Worm (Caenorhabditis elegans) whole organism, young adult: Measurements from ENCODE around the gene snb-7.
A peak's percentile ranks its signal among the peaks of the same experiment; 100 is the strongest.

ENCODE experiments used
- B0035.1 ChIP-seq: sonication (generic microtip); optimal IDR thresholded peaks from 2 replicates; lab custom pipeline; 2016; ENCODE audit warnings: missing genetic modification characterization, mild to moderate bottlenecking, missing compliant biosample characterization, missing genotype, missing genetic modification reagents
- B0336.3 ChIP-seq: fragments of 200-800 bp; sonication (Bioruptor generic); IDR thresholded peaks from 2 replicates; pipeline ENCODE4 v1.3.6; 2022; ENCODE audit warnings: missing genetic modification characterization, missing compliant biosample characterization
- C17E4.6 ChIP-seq: fragments of 200-800 bp; sonication (Bioruptor generic); IDR thresholded peaks from 2 replicates; pipeline ENCODE4 v1.3.6; 2022; ENCODE audit warnings: missing genetic modification reagents, missing genetic modification characterization, missing compliant biosample characterization
- D2030.7 ChIP-seq: fragments of 200-800 bp; sonication (Bioruptor generic); IDR thresholded peaks from 2 replicates; pipeline ENCODE4 v1.3.6; 2022; ENCODE audit warnings: missing genetic modification reagents, missing genetic modification characterization, missing compliant biosample characterization
- F37B4.10 ChIP-seq: fragments of 200-800 bp; sonication (Bioruptor generic); IDR thresholded peaks from 2 replicates; pipeline ENCODE4 v1.3.6; 2022; ENCODE audit warnings: missing genetic modification characterization, missing compliant biosample characterization
- F55B11.4 ChIP-seq: sonication (generic microtip); optimal IDR thresholded peaks from 2 replicates; lab custom pipeline; 2016; ENCODE audit warnings: missing compliant biosample characterization, missing genetic modification characterization, borderline replicate concordance; ENCODE audit not compliant: insufficient read depth
- F57C9.4 ChIP-seq: sonication (generic microtip); optimal IDR thresholded peaks from 2 replicates; lab custom pipeline; 2017; ENCODE audit warnings: mild to moderate bottlenecking, missing genetic modification characterization, missing compliant biosample characterization
- T26A5.8 ChIP-seq: sonication (generic microtip); optimal IDR thresholded peaks from 2 replicates; lab custom pipeline; 2016; ENCODE audit warnings: missing genetic modification characterization, missing compliant biosample characterization
- Y95B8A.8 ChIP-seq: fragments of 200-800 bp; sonication (Bioruptor generic); IDR thresholded peaks from 2 replicates; pipeline ENCODE4 v1.3.6; 2022; ENCODE audit warnings: missing genetic modification reagents, missing genetic modification characterization, missing compliant biosample characterization
- aptf-3 ChIP-seq: fragments of 200-800 bp; sonication (Bioruptor generic); IDR thresholded peaks from 2 replicates; pipeline ENCODE4 v1.3.6; 2022; ENCODE audit warnings: missing genetic modification characterization, missing compliant biosample characterization
- atf-7 ChIP-seq: sonication (generic microtip); optimal IDR thresholded peaks from 2 replicates; lab custom pipeline; 2017; ENCODE audit warnings: mild to moderate bottlenecking, missing genetic modification characterization, missing compliant biosample characterization
- athp-1 ChIP-seq: sonication (generic microtip); optimal IDR thresholded peaks from 2 replicates; lab custom pipeline; 2017; ENCODE audit warnings: mild to moderate bottlenecking, missing genetic modification characterization, missing compliant biosample characterization
- attf-5 ChIP-seq: fragments of 200-800 bp; sonication (Bioruptor generic); optimal IDR thresholded peaks from 2 replicates; lab custom pipeline; 2018; ENCODE audit warnings: mild to moderate bottlenecking, missing genetic modification characterization, missing compliant biosample characterization
- cebp-1 ChIP-seq, 2 experiments: fragments of 200-800 bp in 1 of 2; sonication (Bioruptor generic) in 1 of 2; sonication (generic microtip) in 1 of 2; IDR thresholded peaks in 1 of 2; optimal IDR thresholded peaks in 1 of 2; 2 replicates each; pipeline versions ENCODE4 v1.3.6 to Lab custom; 2017 to 2022; ENCODE audit warnings: missing compliant biosample characterization in 2 of 2, missing genetic modification characterization in 2 of 2, mild to moderate bottlenecking in 1 of 2, missing genetic modification reagents in 1 of 2, moderate library complexity in 1 of 2
- cebp-2 ChIP-seq: fragments of 200-800 bp; sonication (Bioruptor generic); IDR thresholded peaks from 2 replicates; pipeline ENCODE4 v1.3.6; 2022; ENCODE audit warnings: missing genetic modification characterization, missing compliant biosample characterization
- ceh-27 ChIP-seq: fragments of 200-800 bp; sonication (Bioruptor generic); optimal IDR thresholded peaks from 2 replicates; lab custom pipeline; 2018; ENCODE audit warnings: mild to moderate bottlenecking, missing genetic modification characterization, moderate library complexity, missing compliant biosample characterization
- ceh-40 ChIP-seq: fragments of 200-800 bp; sonication (Bioruptor generic); IDR thresholded peaks from 2 replicates; pipeline ENCODE4 v1.3.6; 2022; ENCODE audit warnings: missing genetic modification characterization, missing compliant biosample characterization
- ceh-58 ChIP-seq: fragments of 200-800 bp; sonication (Bioruptor generic); IDR thresholded peaks from 2 replicates; pipeline ENCODE4 v1.3.6; 2022; ENCODE audit warnings: missing genetic modification characterization, missing compliant biosample characterization
- die-1 ChIP-seq: sonication (generic microtip); optimal IDR thresholded peaks from 2 replicates; lab custom pipeline; 2016; ENCODE audit warnings: missing genotype, mild to moderate bottlenecking, missing genetic modification characterization, missing compliant biosample characterization
- dox-1 ChIP-seq: fragments of 200-800 bp; sonication (Bioruptor generic); IDR thresholded peaks from 2 replicates; pipeline ENCODE4 v1.3.6; 2022; ENCODE audit warnings: missing genetic modification reagents, missing genetic modification characterization, missing compliant biosample characterization
- egrh-3 ChIP-seq: fragments of 200-800 bp; sonication (Bioruptor generic); IDR thresholded peaks from 2 replicates; pipeline ENCODE4 v1.3.6; 2022; ENCODE audit warnings: missing genetic modification reagents, missing genetic modification characterization, missing compliant biosample characterization
- ekl-4 ChIP-seq: fragments of 200-800 bp; sonication (Bioruptor generic); IDR thresholded peaks from 2 replicates; pipeline ENCODE4 v1.3.6; 2022; ENCODE audit warnings: missing genetic modification reagents, missing genetic modification characterization, missing compliant biosample characterization
- ets-4 ChIP-seq: fragments of 200-800 bp; sonication (Bioruptor generic); optimal IDR thresholded peaks from 2 replicates; lab custom pipeline; 2018; ENCODE audit warnings: mild to moderate bottlenecking, missing genetic modification characterization, missing compliant biosample characterization
- him-1 ChIP-seq: sonication (generic microtip); optimal IDR thresholded peaks from 2 replicates; lab custom pipeline; 2016; ENCODE audit warnings: missing genotype, missing genetic modification reagents, missing genetic modification characterization, missing compliant biosample characterization
- hrde-1 ChIP-seq: sonication (generic microtip); optimal IDR thresholded peaks from 2 replicates; lab custom pipeline; 2016; ENCODE audit warnings: missing genetic modification characterization, mild to moderate bottlenecking, missing compliant biosample characterization, moderate library complexity, missing genotype, missing genetic modification reagents, borderline replicate concordance
- let-607 ChIP-seq, 2 experiments: fragments of 200-800 bp in 1 of 2; sonication (Bioruptor generic) in 1 of 2; sonication (generic microtip) in 1 of 2; optimal IDR thresholded peaks; 2 replicates each; lab custom pipeline; 2016 to 2018; ENCODE audit warnings: mild to moderate bottlenecking in 2 of 2, missing compliant biosample characterization in 2 of 2, missing genetic modification characterization in 2 of 2, moderate library complexity in 2 of 2, missing genotype in 1 of 2
- lin-40 ChIP-seq: sonication (generic microtip); optimal IDR thresholded peaks from 2 replicates; lab custom pipeline; 2016; ENCODE audit warnings: missing genetic modification characterization, mild to moderate bottlenecking, missing compliant biosample characterization, missing genotype, missing genetic modification reagents
- lin-54 ChIP-seq: fragments of 200-800 bp; sonication (Bioruptor generic); optimal IDR thresholded peaks from 2 replicates; lab custom pipeline; 2018; ENCODE audit warnings: mild to moderate bottlenecking, missing genetic modification characterization, missing compliant biosample characterization
- lsl-1 ChIP-seq: fragments of 200-800 bp; sonication (Bioruptor generic); optimal IDR thresholded peaks from 2 replicates; lab custom pipeline; 2018; ENCODE audit warnings: mild to moderate bottlenecking, missing genetic modification characterization, moderate library complexity, missing compliant biosample characterization
- lsy-27 ChIP-seq: sonication (generic microtip); optimal IDR thresholded peaks from 2 replicates; lab custom pipeline; 2017; ENCODE audit warnings: missing genetic modification characterization, mild to moderate bottlenecking, missing compliant biosample characterization, antibody characterized with exemption, missing genotype, borderline replicate concordance; ENCODE audit not compliant: insufficient read depth
- mel-28 ChIP-seq: sonication (generic microtip); optimal IDR thresholded peaks from 2 replicates; lab custom pipeline; 2016; ENCODE audit warnings: borderline replicate concordance, mild to moderate bottlenecking, missing genetic modification characterization, missing compliant biosample characterization
- mxl-1 ChIP-seq: sonication (generic microtip); optimal IDR thresholded peaks from 2 replicates; lab custom pipeline; 2016; ENCODE audit warnings: missing genetic modification characterization, missing compliant biosample characterization
- nfya-1 ChIP-seq: sonication (generic microtip); optimal IDR thresholded peaks from 2 replicates; lab custom pipeline; 2017; ENCODE audit warnings: antibody characterized with exemption, missing compliant biosample characterization, missing genetic modification characterization, borderline replicate concordance; ENCODE audit not compliant: insufficient read depth
- nhr-179 ChIP-seq: sonication (generic microtip); optimal IDR thresholded peaks from 2 replicates; lab custom pipeline; 2016; ENCODE audit warnings: mild to moderate bottlenecking, missing genetic modification characterization, missing compliant biosample characterization
- nhr-80 ChIP-seq: sonication (generic microtip); optimal IDR thresholded peaks from 2 replicates; lab custom pipeline; 2016; ENCODE audit warnings: missing genetic modification characterization, missing compliant biosample characterization
- rcor-1 ChIP-seq: fragments of 200-800 bp; sonication (Bioruptor generic); IDR thresholded peaks from 2 replicates; pipeline ENCODE4 v1.3.6; 2022; ENCODE audit warnings: missing genetic modification reagents, missing genetic modification characterization, missing compliant biosample characterization
- sea-2 ChIP-seq: fragments of 200-800 bp; sonication (Bioruptor generic); IDR thresholded peaks from 2 replicates; pipeline ENCODE4 v1.3.6; 2022; ENCODE audit warnings: missing genetic modification characterization, missing compliant biosample characterization
- snpc-4 ChIP-seq, 5 experiments: fragments of 150-350 bp in 1 of 5; sonication (generic microtip) in 4 of 5; optimal IDR thresholded peaks; 2 replicates each; lab custom pipeline; 2014 to 2018; ENCODE audit warnings: missing genetic modification characterization in 5 of 5, missing biosample characterization in 3 of 5, antibody characterized with exemption in 2 of 5, mild to moderate bottlenecking in 2 of 5, missing compliant biosample characterization in 2 of 5, missing genotype in 2 of 5, moderate library complexity in 2 of 5, missing genetic modification reagents in 1 of 5
- tlf-1 ChIP-seq: fragments of 200-800 bp; sonication (Bioruptor generic); optimal IDR thresholded peaks from 2 replicates; lab custom pipeline; 2018; ENCODE audit warnings: mild to moderate bottlenecking, missing genetic modification characterization, missing compliant biosample characterization
- unc-130 ChIP-seq: sonication (generic microtip); optimal IDR thresholded peaks from 2 replicates; lab custom pipeline; 2016; ENCODE audit warnings: missing genetic modification reagents, missing genetic modification characterization, missing compliant biosample characterization
- unc-62 ChIP-seq: fragments of 150-350 bp; optimal IDR thresholded peaks from 2 replicates; lab custom pipeline; 2014; ENCODE audit warnings: missing biosample characterization, missing genetic modification reagents, missing genetic modification characterization
- ztf-22 ChIP-seq: fragments of 200-800 bp; sonication (Bioruptor generic); optimal IDR thresholded peaks from 2 replicates; lab custom pipeline; 2018; ENCODE audit warnings: mild to moderate bottlenecking, missing genetic modification characterization, moderate library complexity, missing compliant biosample characterization
- ztf-25 ChIP-seq: fragments of 200-800 bp; sonication (Bioruptor generic); IDR thresholded peaks from 2 replicates; pipeline ENCODE4 v1.3.6; 2022; ENCODE audit warnings: missing genetic modification reagents, missing genetic modification characterization, missing compliant biosample characterization

snb-7 gene

DNA sequence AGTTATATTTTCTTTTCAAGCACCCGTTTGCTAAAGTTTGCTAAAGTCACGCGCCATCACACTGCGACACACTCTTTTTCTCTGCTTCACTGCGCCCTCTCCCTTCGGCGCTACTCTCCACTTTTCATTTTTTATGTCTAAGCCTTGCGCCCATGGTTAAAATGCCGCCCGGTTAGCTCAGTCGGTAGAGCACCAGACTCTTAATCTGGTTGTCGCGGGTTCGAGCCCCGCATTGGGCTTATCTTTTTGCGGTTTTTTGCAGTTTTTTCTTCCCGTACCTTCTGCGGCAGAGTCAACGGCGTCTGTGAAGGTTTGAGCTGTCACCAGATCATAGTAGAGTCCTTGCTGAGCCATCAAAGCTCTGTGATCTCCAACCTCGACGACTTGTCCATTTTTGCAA is 33.9 kb downstream of the snb-7 start (continued):
- TF ChIP-seq rcor-1 (GFP tag; lab: Robert Waterston, UW), result 0 out of 2 replicates have a peak, but pooled peaks have one; percentile 20
- TF ChIP-seq unc-130 (GFP tag; lab: Kevin White, UChicago), result peak; percentile 50
- TF ChIP-seq athp-1 (tag; lab: Kevin White, UChicago), result peak; percentile 59
- TF ChIP-seq D2030.7 (GFP tag; lab: Robert Waterston, UW), result peak; percentile 45
- no peak for TF ChIP-seq ets-4 (GFP tag; lab: Kevin White, UChicago)
- TF ChIP-seq sea-2, result no peak
- TF ChIP-seq die-1 (tag; lab: Kevin White, UChicago), result peak; percentile 90
- TF ChIP-seq ceh-27 (GFP tag; lab: Kevin White, UChicago), result peak; percentile 47
- TF ChIP-seq mxl-1 (tag; lab: Kevin White, UChicago), result peak; percentile 44
- peak; percentile 78 for TF ChIP-seq snpc-4 (GFP tag; optimal IDR thresholded peaks at IDR 0.05; lab: Kevin White, UChicago)
- TF ChIP-seq snpc-4 (tag; optimal IDR thresholded peaks at IDR 0.05; lab: Kevin White, UChicago), result peak in 3 of 4 experiments; percentile 53 to 84 (median 84)
- TF ChIP-seq C17E4.6 (GFP tag; lab: Robert Waterston, UW), result no peak
- no peak for TF ChIP-seq F37B4.10 (GFP tag; lab: Robert Waterston, UW)
- TF ChIP-seq ztf-25 (GFP tag; lab: Robert Waterston, UW), result peak; percentile 90; the same call in 1 of the 2 replicates

DNA sequence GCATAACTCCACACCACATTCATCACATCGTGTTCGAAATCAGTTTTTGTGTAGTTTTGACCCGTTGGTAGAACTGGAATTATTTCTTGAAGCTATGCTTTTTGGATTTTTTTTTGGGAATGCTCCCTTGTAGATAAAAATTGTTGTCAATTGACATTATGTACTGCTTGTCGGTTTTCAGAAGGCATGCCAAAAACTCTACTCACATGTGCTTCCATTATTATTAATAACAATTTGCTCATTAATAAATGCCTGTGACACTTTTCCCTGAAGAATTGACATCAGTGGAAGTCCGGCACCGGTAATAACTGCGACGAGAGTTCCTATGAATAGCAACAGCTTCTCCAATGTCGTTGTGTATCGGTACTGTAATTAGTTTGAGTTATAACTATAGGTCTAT is 36.3 kb downstream of the snb-7 start:
- TF ChIP-seq B0035.1 (tag; lab: Kevin White, UChicago) (no peak), nfya-1 (tag; lab: Kevin White, UChicago) (no peak), hrde-1 (no peak), lsl-1 (no peak), F57C9.4 (tag; lab: Kevin White, UChicago) (no peak), ekl-4 (GFP tag; lab: Robert Waterston, UW) (no peak), lsy-27 (tag; lab: Kevin White, UChicago) (no peak), nhr-179 (tag; lab: Kevin White, UChicago) (no peak), him-1 (tag; lab: Kevin White, UChicago) (no peak), egrh-3 (no peak), F55B11.4 (tag; lab: Kevin White, UChicago) (no peak), Y95B8A.8 (GFP tag; lab: Robert Waterston, UW) (no peak), aptf-3 (no peak), unc-62 (GFP tag; lab: Kevin White, UChicago) (no peak), mxl-1 (tag; lab: Kevin White, UChicago) (no peak)

DNA sequence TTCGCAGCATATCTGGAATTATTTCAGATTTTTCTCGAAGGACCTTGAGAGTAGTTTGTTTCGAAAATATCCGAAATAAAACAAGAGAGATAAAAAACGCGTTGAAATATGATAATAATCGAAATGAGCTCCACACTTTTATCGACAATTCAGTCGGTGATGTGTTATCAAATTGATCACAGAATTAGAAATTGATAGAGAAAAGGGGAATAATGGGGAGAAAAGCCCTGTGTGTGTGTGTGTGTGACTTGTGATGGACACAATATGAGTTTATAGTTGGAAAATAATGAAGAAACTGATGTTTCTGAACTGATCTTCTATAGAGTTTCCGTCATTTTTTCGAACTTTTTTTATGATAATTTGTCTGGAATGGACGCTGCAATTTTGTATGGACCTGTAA is 38.5 kb downstream of the snb-7 start, which contains the start of gene pgp-1:
Gene pgp-1, minus strand, starts transcription at position 12 of the 400 bp plus-strand sequence.
- 0 out of 2 replicates have a peak, but pooled peaks have one; percentile 28 for TF ChIP-seq dox-1 (GFP tag; lab: Robert Waterston, UW)
- TF ChIP-seq ceh-40 (GFP tag; lab: Robert Waterston, UW), result no peak
- no peak for TF ChIP-seq cebp-1 (GFP tag; IDR thresholded peaks at IDR 0.05; lab: Robert Waterston, UW)
- peak; percentile 16 for TF ChIP-seq cebp-1 (tag; optimal IDR thresholded peaks at IDR 0.05; lab: Kevin White, UChicago)
- TF ChIP-seq nhr-80, result peak; percentile 88

DNA sequence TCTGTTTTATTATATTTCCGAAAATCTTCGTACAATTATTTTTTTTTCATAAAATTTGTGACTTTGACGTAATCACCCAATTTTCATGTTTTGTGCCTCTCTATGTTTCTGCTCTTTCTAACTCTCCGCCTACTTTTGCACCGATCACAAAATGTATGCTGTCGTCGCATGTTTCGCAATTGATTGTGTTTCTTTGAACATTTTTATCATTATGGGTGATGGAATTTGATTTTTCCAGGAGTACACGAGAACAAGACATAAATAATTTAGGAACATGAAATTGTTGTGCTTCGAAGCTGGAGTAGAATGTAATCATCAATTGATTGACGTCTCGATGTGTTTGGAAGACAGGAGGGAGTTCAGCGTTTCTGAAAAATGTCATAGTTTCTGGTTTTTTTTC is 40.3 kb downstream of the snb-7 start:
- no peak for TF ChIP-seq cebp-2 (GFP tag; lab: Robert Waterston, UW)
- peak; percentile 47 for TF ChIP-seq ets-4 (GFP tag; lab: Kevin White, UChicago)
- peak; percentile 100 for TF ChIP-seq nhr-80
- TF ChIP-seq tlf-1 (GFP tag; lab: Kevin White, UChicago), result peak; percentile 19
- TF ChIP-seq atf-7 (tag; lab: Kevin White, UChicago), result peak; percentile 90
- TF ChIP-seq ceh-58, result no peak
- peak; percentile 33 for TF ChIP-seq attf-5 (GFP tag; lab: Kevin White, UChicago)
- TF ChIP-seq lin-40 (tag; lab: Kevin White, UChicago), result peak; percentile 45
- peak; percentile 63 for TF ChIP-seq B0336.3 (GFP tag; lab: Robert Waterston, UW)
- TF ChIP-seq T26A5.8, result no peak
- TF ChIP-seq let-607 (tag; optimal IDR thresholded peaks at IDR 0.05; lab: Kevin White, UChicago), result peak; percentile 23 to 78
- TF ChIP-seq ztf-22 (GFP tag; lab: Kevin White, UChicago), result peak; percentile 81
- no peak for TF ChIP-seq mel-28 (tag; lab: Kevin White, UChicago)
- TF ChIP-seq lin-54 (GFP tag; lab: Kevin White, UChicago), result no peak
